Fruit fly (Drosophila melanogaster) whole organism, pupa: Measurements from ENCODE around the gene Dip-B.

ENCODE experiments used
- CG10348 ChIP-seq: fragments of 200-800 bp; sonication (Bioruptor generic); IDR thresholded peaks from 2 replicates; pipeline ENCODE4 v1.3.6; 2022; ENCODE audit warnings: missing biosample characterization, missing genetic modification characterization
- CG12605 ChIP-seq: fragments of 200-800 bp; sonication (Bioruptor generic); IDR thresholded peaks from 2 replicates; pipeline ENCODE4 v1.3.6; 2022; ENCODE audit warnings: missing biosample characterization, missing genetic modification characterization
- CG13204 ChIP-seq: fragments of 200-800 bp; sonication (Bioruptor generic); optimal IDR thresholded peaks from 2 replicates; lab custom pipeline; 2018; ENCODE audit warnings: missing biosample characterization, mild to moderate bottlenecking, missing genetic modification characterization, moderate library complexity
- CG14655 ChIP-seq: fragments of 200-800 bp; sonication (Bioruptor generic); optimal IDR thresholded peaks from 3 replicates; lab custom pipeline; 2017; ENCODE audit warnings: mild to moderate bottlenecking, missing biosample characterization, missing genetic modification reagents, missing genetic modification characterization
- CG15710 ChIP-seq: fragments of 200-800 bp; sonication (Bioruptor generic); optimal IDR thresholded peaks from 2 replicates; lab custom pipeline; 2018; ENCODE audit warnings: missing biosample characterization, mild to moderate bottlenecking, missing genetic modification characterization, moderate library complexity
- CG17806 ChIP-seq: fragments of 200-800 bp; sonication (Bioruptor generic); optimal IDR thresholded peaks from 2 replicates; lab custom pipeline; 2018; ENCODE audit warnings: missing biosample characterization, mild to moderate bottlenecking, missing genetic modification characterization, moderate library complexity
- CG32121 ChIP-seq: fragments of 200-800 bp; sonication (Bioruptor generic); IDR thresholded peaks from 2 replicates; pipeline ENCODE4 v1.3.6; 2022; ENCODE audit warnings: missing biosample characterization, missing genetic modification characterization
- CG34367 ChIP-seq: fragments of 200-800 bp; sonication (Bioruptor generic); optimal IDR thresholded peaks from 2 replicates; lab custom pipeline; 2018; ENCODE audit warnings: missing biosample characterization, mild to moderate bottlenecking, missing genetic modification characterization
- CG4496 ChIP-seq: fragments of 200-800 bp; sonication (Bioruptor generic); IDR thresholded peaks from 3 replicates; pipeline ENCODE4 v1.3.6; 2022; ENCODE audit warnings: missing biosample characterization, missing genetic modification characterization
- CG8159 ChIP-seq: fragments of 200-800 bp; sonication (Bioruptor generic); optimal IDR thresholded peaks from 3 replicates; lab custom pipeline; 2018; ENCODE audit warnings: missing biosample characterization, mild to moderate bottlenecking, missing genetic modification characterization, moderate library complexity
- CG8301 ChIP-seq: fragments of 200-800 bp; sonication (Bioruptor generic); optimal IDR thresholded peaks from 2 replicates; lab custom pipeline; 2018; ENCODE audit warnings: missing biosample characterization, mild to moderate bottlenecking, missing genetic modification characterization
- CG9948 ChIP-seq: fragments of 200-800 bp; sonication (Bioruptor generic); optimal IDR thresholded peaks from 2 replicates; lab custom pipeline; 2018; ENCODE audit warnings: missing biosample characterization, mild to moderate bottlenecking, missing genetic modification characterization, moderate library complexity
- D1 ChIP-seq: fragments of 200-800 bp; sonication (Bioruptor generic); optimal IDR thresholded peaks from 2 replicates; lab custom pipeline; 2018; ENCODE audit warnings: missing biosample characterization, mild to moderate bottlenecking, missing genetic modification characterization, moderate library complexity
- EcR ChIP-seq: fragments of 200-800 bp; sonication (Bioruptor generic); optimal IDR thresholded peaks from 3 replicates; lab custom pipeline; 2019; ENCODE audit warnings: missing biosample characterization, missing genetic modification characterization, mild to moderate bottlenecking, moderate library complexity, missing genetic modification reagents
- Ets98B ChIP-seq: fragments of 200-800 bp; sonication (Bioruptor generic); IDR thresholded peaks from 2 replicates; pipeline ENCODE4 v1.3.6; 2022; ENCODE audit warnings: missing biosample characterization, missing genetic modification characterization
- Pif1A ChIP-seq: fragments of 200-800 bp; sonication (Bioruptor generic); optimal IDR thresholded peaks from 3 replicates; lab custom pipeline; 2016; ENCODE audit warnings: missing biosample characterization, missing genetic modification characterization
- Pif1B ChIP-seq: fragments of 200-800 bp; sonication (Bioruptor generic); optimal IDR thresholded peaks from 3 replicates; lab custom pipeline; 2016; ENCODE audit warnings: missing biosample characterization, missing genetic modification characterization
- Snoo ChIP-seq: fragments of 200-800 bp; sonication (Bioruptor generic); optimal IDR thresholded peaks from 3 replicates; lab custom pipeline; 2017; ENCODE audit warnings: missing biosample characterization, mild to moderate bottlenecking, missing genetic modification characterization, inconsistent platforms
- fd96Ca ChIP-seq: fragments of 200-800 bp; sonication (Bioruptor generic); IDR thresholded peaks from 3 replicates; pipeline ENCODE4 v1.3.6; 2022; ENCODE audit warnings: missing biosample characterization, missing genetic modification characterization
- gl ChIP-seq: fragments of 200-800 bp; sonication (Bioruptor generic); optimal IDR thresholded peaks from 2 replicates; lab custom pipeline; 2018; ENCODE audit warnings: missing biosample characterization, mild to moderate bottlenecking, missing genetic modification characterization
- rn ChIP-seq: fragments of 200-800 bp; sonication (Bioruptor generic); IDR thresholded peaks from 2 replicates; pipeline ENCODE4 v1.3.6; 2022; ENCODE audit warnings: missing biosample characterization, missing genetic modification characterization

The Dip-B gene

dm6 chr3R:13767239-13767638 is 14.8 kb upstream of the Dip-B start, which contains the start of gene Cht5:
Cht5 (plus strand) TSS chr3R:13767549.
- TF ChIP-seq Ets98B (GFP tag; lab: Robert Waterston, UW) (no peak), CG14655 (GFP tag; lab: Kevin White, UChicago) (no peak), CG13204 (GFP tag; lab: Kevin White, UChicago) (no peak), CG32121 (GFP tag; lab: Robert Waterston, UW) (no peak), fd96Ca (GFP tag; lab: Robert Waterston, UW) (0 out of 3 replicates have a peak, but pooled peaks have one; percentile 36), CG15710 (tag; lab: Kevin White, UChicago) (no peak), CG4496 (GFP tag; lab: Robert Waterston, UW) (peak; percentile 23; the same call in 1 of the 3 replicates), D1 (tag; lab: Kevin White, UChicago) (no peak), CG34367 (tag; lab: Kevin White, UChicago) (no peak), EcR (GFP tag; lab: Kevin White, UChicago) (peak; percentile 36)
- TF ChIP-seq, all 21 proteins: peak for 3

dm6 chr3R:13771195-13771594 is 10.9 kb upstream of the Dip-B start, which contains the start of gene CG9297:
CG9297 (plus strand) TSS chr3R:13771495.
- TF ChIP-seq D1 (tag; lab: Kevin White, UChicago) (no peak), CG15710 (tag; lab: Kevin White, UChicago) (no peak), Pif1B (GFP tag; lab: Kevin White, UChicago) (no peak), CG14655 (GFP tag; lab: Kevin White, UChicago) (no peak), fd96Ca (GFP tag; lab: Robert Waterston, UW) (no peak), CG4496 (GFP tag; lab: Robert Waterston, UW) (no peak), rn (GFP tag; lab: Robert Waterston, UW) (no peak), Pif1A (no peak), Ets98B (GFP tag; lab: Robert Waterston, UW) (no peak), CG8159 (tag; lab: Kevin White, UChicago) (no peak), CG13204 (GFP tag; lab: Kevin White, UChicago) (no peak), CG32121 (GFP tag; lab: Robert Waterston, UW) (no peak), EcR (GFP tag; lab: Kevin White, UChicago) (no peak), CG9948 (tag; lab: Kevin White, UChicago) (no peak), CG10348 (no peak), CG8301 (tag; lab: Kevin White, UChicago) (no peak), Snoo (no peak), gl (no peak), CG17806 (tag; lab: Kevin White, UChicago) (no peak)

dm6 chr3R:13773350-13773749 is 8.7 kb upstream of the Dip-B start:
- TF ChIP-seq CG13204 (GFP tag; lab: Kevin White, UChicago) (no peak), CG17806 (tag; lab: Kevin White, UChicago) (no peak), Pif1B (GFP tag; lab: Kevin White, UChicago) (no peak), gl (no peak), fd96Ca (GFP tag; lab: Robert Waterston, UW) (no peak), CG9948 (tag; lab: Kevin White, UChicago) (no peak), CG34367 (tag; lab: Kevin White, UChicago) (no peak), D1 (tag; lab: Kevin White, UChicago) (no peak), CG8159 (tag; lab: Kevin White, UChicago) (no peak), CG32121 (GFP tag; lab: Robert Waterston, UW) (no peak), CG15710 (tag; lab: Kevin White, UChicago) (no peak), rn (GFP tag; lab: Robert Waterston, UW) (no peak), CG14655 (GFP tag; lab: Kevin White, UChicago) (no peak), Snoo (no peak)

dm6 chr3R:13779241-13779683 is 2.8 kb upstream of the Dip-B start, which contains the start of the genes CG42375 and CG9288:
CG42375 (plus strand) TSS chr3R:13779624.
CG9288 (plus strand) TSS chr3R:13779624.
- TF ChIP-seq CG34367 (tag; lab: Kevin White, UChicago) = no peak
- no peak for TF ChIP-seq CG9948 (tag; lab: Kevin White, UChicago)
- TF ChIP-seq EcR (GFP tag; lab: Kevin White, UChicago) = no peak
- TF ChIP-seq Ets98B (GFP tag; lab: Robert Waterston, UW) = 0 out of 2 replicates have a peak, but pooled peaks have one; percentile 38
- TF ChIP-seq CG8301 (tag; lab: Kevin White, UChicago) = peak; percentile 82
- TF ChIP-seq CG12605 (GFP tag; lab: Robert Waterston, UW) = no peak
- TF ChIP-seq D1 (tag; lab: Kevin White, UChicago) = peak; percentile 52
- peak; percentile 58 for TF ChIP-seq Pif1A
- TF ChIP-seq Snoo = no peak
- TF ChIP-seq CG4496 (GFP tag; lab: Robert Waterston, UW) = peak; percentile 46; the same call in 1 of the 3 replicates
- TF ChIP-seq CG15710 (tag; lab: Kevin White, UChicago) = no peak
- no peak for TF ChIP-seq fd96Ca (GFP tag; lab: Robert Waterston, UW)
- TF ChIP-seq Pif1B (GFP tag; lab: Kevin White, UChicago) = peak; percentile 42
- no peak for TF ChIP-seq CG10348
- peak; percentile 78 for TF ChIP-seq CG8159 (tag; lab: Kevin White, UChicago)
- peak; percentile 30 for TF ChIP-seq gl
- TF ChIP-seq rn (GFP tag; lab: Robert Waterston, UW) = peak; percentile 32; the same call in 1 of the 2 replicates
- no peak for TF ChIP-seq CG13204 (GFP tag; lab: Kevin White, UChicago)
- TF ChIP-seq CG32121 (GFP tag; lab: Robert Waterston, UW) = peak; percentile 80
- TF ChIP-seq CG14655 (GFP tag; lab: Kevin White, UChicago) = peak; percentile 83
- peak; percentile 76 for TF ChIP-seq CG17806 (tag; lab: Kevin White, UChicago)
- TF ChIP-seq, all 21 proteins: peak for 12

dm6 chr3R:13780769-13781168 is 1.3 kb upstream of the Dip-B start, which contains the start of gene CG9286:
CG9286 (plus strand) TSS chr3R:13780964.
- TF ChIP-seq Pif1A = no peak
- no peak for TF ChIP-seq CG12605 (GFP tag; lab: Robert Waterston, UW)
- no peak for TF ChIP-seq rn (GFP tag; lab: Robert Waterston, UW)
- no peak for TF ChIP-seq Ets98B (GFP tag; lab: Robert Waterston, UW)
- TF ChIP-seq CG14655 (GFP tag; lab: Kevin White, UChicago) = no peak
- TF ChIP-seq Pif1B (GFP tag; lab: Kevin White, UChicago) = no peak
- no peak for TF ChIP-seq CG15710 (tag; lab: Kevin White, UChicago)
- no peak for TF ChIP-seq CG34367 (tag; lab: Kevin White, UChicago)
- TF ChIP-seq CG32121 (GFP tag; lab: Robert Waterston, UW) = no peak
- no peak for TF ChIP-seq EcR (GFP tag; lab: Kevin White, UChicago)
- no peak for TF ChIP-seq CG9948 (tag; lab: Kevin White, UChicago)
- no peak for TF ChIP-seq fd96Ca (GFP tag; lab: Robert Waterston, UW)
- TF ChIP-seq CG4496 (GFP tag; lab: Robert Waterston, UW) = no peak
- no peak for TF ChIP-seq CG17806 (tag; lab: Kevin White, UChicago)
- no peak for TF ChIP-seq CG10348
- TF ChIP-seq Snoo = no peak
